Worm (Caenorhabditis elegans) whole organism, L4/young adult: ENCODE results near the gene H01M10.2.

ENCODE experiments used
- W03F9.2 ChIP-seq: fragments of 150-350 bp; optimal IDR thresholded peaks from 2 replicates; lab custom pipeline; 2014; ENCODE audit warnings: missing biosample characterization, missing genetic modification characterization
- dao-5 ChIP-seq: sonication (generic microtip); optimal IDR thresholded peaks from 2 replicates; lab custom pipeline; 2016; ENCODE audit warnings: missing genotype, missing genetic modification characterization, moderate library complexity, missing compliant biosample characterization
- him-1 ChIP-seq: sonication (generic microtip); optimal IDR thresholded peaks from 2 replicates; lab custom pipeline; 2016; ENCODE audit warnings: missing genotype, missing genetic modification reagents, missing genetic modification characterization, missing compliant biosample characterization

DNA sequence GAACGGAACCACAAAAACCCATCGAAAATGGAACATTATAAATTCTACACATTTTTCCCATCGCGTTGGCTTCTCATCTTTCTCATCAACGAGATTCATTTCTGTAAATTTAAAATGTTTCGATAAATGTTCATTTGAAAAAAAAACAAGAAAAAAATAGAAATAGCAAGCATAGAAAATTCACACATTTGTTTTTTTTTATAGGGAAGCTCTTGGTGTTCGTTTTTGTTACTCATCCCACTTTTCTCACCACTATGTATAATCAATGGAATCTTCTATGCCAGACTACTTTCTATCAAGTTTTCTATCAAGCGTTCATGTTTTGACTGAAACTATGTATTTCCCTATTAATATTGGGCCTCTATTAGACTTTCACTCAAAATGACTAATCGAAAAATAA, 21.5 kb downstream of the H01M10.2 start, which contains the start of gene dhcr-24:
- TF ChIP-seq dao-5 (tag; lab: Kevin White, UChicago) (no peak), him-1 (no peak), W03F9.2 (no peak)
